Fruit fly (Drosophila melanogaster): ENCODE measurements around the gene Gr61a.

- TF ChIP-seq usp (GFP tag; optimal IDR thresholded peaks at IDR 0.05) (no peak), CG8478 (optimal IDR thresholded peaks at IDR 0.05) (no peak), psq (optimal IDR thresholded peaks at IDR 0.05) (no peak)
These were observed 40.4 kb downstream of the Gr61a start, which contains the start of gene CG13907 for dm6 chr3L:881496-882235.

All from whole organism.